Fruit fly (Drosophila melanogaster) ovary, adult (tissue): Measurements from ENCODE around the gene UQCR-C1.

ENCODE experiments used
- CG17801 ChIP-seq: fragments of 200-800 bp; optimal IDR thresholded peaks from 2 replicates; lab custom pipeline; 2019; ENCODE audit warnings: missing biosample characterization, mild to moderate bottlenecking, missing genetic modification characterization, moderate library complexity; ENCODE audit not compliant: partially characterized antibody

UQCR-C1 gene

dm6 chr3R:14893791-14894782 lies 4.1 kb downstream of the UQCR-C1 start, which contains the start of gene Dph2:
Gene Dph2, minus strand, starts transcription at chr3R:14893954.
- peak; percentile 80 for TF ChIP-seq CG17801 (GFP tag; lab: Kevin White, UChicago)

dm6 chr3R:14894783-14894883 lies 4.6 kb downstream of the UQCR-C1 start, which contains the start of gene CG14860:
Gene CG14860, plus strand, starts transcription at chr3R:14894784.
- no peak for TF ChIP-seq CG17801 (GFP tag; lab: Kevin White, UChicago)

dm6 chr3R:14898280-14898756 lies 8.3 kb downstream of the UQCR-C1 start, which contains the start of the genes Nup93-2 and CG3817:
Gene Nup93-2, minus strand, starts transcription at chr3R:14898372.
Gene CG3817, plus strand, starts transcription at chr3R:14898739.
- TF ChIP-seq CG17801 (GFP tag; lab: Kevin White, UChicago), result peak; percentile 85

- no peak for TF ChIP-seq CG17801 (GFP tag; lab: Kevin White, UChicago)
Observed at dm6 chr3R:14900177-14900576, 10.1 kb downstream of the UQCR-C1 start, which contains the start of gene VhaPPA1-2. Gene VhaPPA1-2, minus strand, starts transcription at chr3R:14900277.

dm6 chr3R:14901408-14902352 lies 11.6 kb downstream of the UQCR-C1 start, which contains the start of gene RpS5b:
Gene RpS5b, minus strand, starts transcription at chr3R:14901563.
- TF ChIP-seq CG17801 (GFP tag; lab: Kevin White, UChicago), result peak; percentile 56

dm6 chr3R:14903837-14904431 lies 13.9 kb downstream of the UQCR-C1 start, which contains the start of gene VhaPPA1-1:
Gene VhaPPA1-1, minus strand, starts transcription at chr3R:14904061.
- peak; percentile 52 for TF ChIP-seq CG17801 (GFP tag; lab: Kevin White, UChicago)

- TF ChIP-seq CG17801 (GFP tag; lab: Kevin White, UChicago), result no peak
Observed at dm6 chr3R:14912449-14912987, 22.5 kb downstream of the UQCR-C1 start.

dm6 chr3R:14917927-14918829 lies 28.1 kb downstream of the UQCR-C1 start, which contains the start of gene Sdr:
Gene Sdr, plus strand, starts transcription at chr3R:14918628.
- TF ChIP-seq CG17801 (GFP tag; lab: Kevin White, UChicago), result peak; percentile 82
